Fruit fly (Drosophila melanogaster) whole organism, embryonic: Measurements from ENCODE around the gene CG6163.

ENCODE experiments used
- ATbp ChIP-seq: fragments of 200-800 bp; sonication (Bioruptor generic); optimal IDR thresholded peaks from 2 replicates; lab custom pipeline; 2017; ENCODE audit warnings: missing biosample characterization, mild to moderate bottlenecking, missing genetic modification characterization, missing genetic modification reagents
- Atf3 ChIP-seq: fragments of 200-800 bp; sonication (Bioruptor generic); optimal IDR thresholded peaks from 3 replicates; lab custom pipeline; 2016; ENCODE audit warnings: missing biosample characterization, missing genetic modification characterization
- Bdp1 ChIP-seq: fragments of 200-800 bp; sonication (Bioruptor generic); optimal IDR thresholded peaks from 3 replicates; lab custom pipeline; 2016; ENCODE audit warnings: missing biosample characterization, missing genetic modification characterization
- CG10267 ChIP-seq: fragments of 200-800 bp; sonication (Bioruptor generic); optimal IDR thresholded peaks from 2 replicates; lab custom pipeline; 2018; ENCODE audit warnings: missing biosample characterization, mild to moderate bottlenecking, missing genetic modification characterization, moderate library complexity
- CG10274 ChIP-seq: fragments of 200-800 bp; sonication (Bioruptor generic); optimal IDR thresholded peaks from 3 replicates; lab custom pipeline; 2017; ENCODE audit warnings: missing biosample characterization, mild to moderate bottlenecking, missing genetic modification characterization
- CG10321 ChIP-seq: fragments of 200-800 bp; sonication (Bioruptor generic); IDR thresholded peaks from 2 replicates; pipeline ENCODE4 v1.3.6; 2022; ENCODE audit warnings: missing biosample characterization, missing genetic modification characterization
- CG10979 ChIP-seq: fragments of 200-800 bp; sonication (Bioruptor generic); optimal IDR thresholded peaks from 2 replicates; lab custom pipeline; 2018; ENCODE audit warnings: missing biosample characterization, mild to moderate bottlenecking, missing genetic modification characterization, moderate library complexity
- CG12391 ChIP-seq: fragments of 200-800 bp; sonication (Bioruptor generic); optimal IDR thresholded peaks from 3 replicates; lab custom pipeline; 2018; ENCODE audit warnings: missing biosample characterization, mild to moderate bottlenecking, missing genetic modification characterization, moderate library complexity
- CG12769 ChIP-seq: fragments of 200-800 bp; sonication (Bioruptor generic); optimal IDR thresholded peaks from 2 replicates; lab custom pipeline; 2019; ENCODE audit warnings: missing biosample characterization, mild to moderate bottlenecking, missing genetic modification characterization, moderate library complexity
- CG13123 ChIP-seq: fragments of 200-800 bp; sonication (Bioruptor generic); optimal IDR thresholded peaks from 2 replicates; lab custom pipeline; 2016; ENCODE audit warnings: missing biosample characterization, missing genetic modification characterization
- CG14860 ChIP-seq: fragments of 200-800 bp; sonication (Bioruptor generic); IDR thresholded peaks from 3 replicates; pipeline ENCODE4 v1.3.6; 2022; ENCODE audit warnings: missing biosample characterization, missing genetic modification characterization; ENCODE audit not compliant: partially characterized antibody
- CG1603 ChIP-seq: fragments of 200-800 bp; sonication (Bioruptor generic); optimal IDR thresholded peaks from 2 replicates; lab custom pipeline; 2019; ENCODE audit warnings: missing biosample characterization, mild to moderate bottlenecking, missing genetic modification characterization, moderate library complexity
- CG18011 ChIP-seq: fragments of 200-800 bp; sonication (Bioruptor generic); optimal IDR thresholded peaks from 2 replicates; lab custom pipeline; 2017; ENCODE audit warnings: missing biosample characterization, missing genetic modification characterization, mild to moderate bottlenecking, moderate library complexity, missing genotype
- CG2875 ChIP-seq: fragments of 200-800 bp; sonication (Bioruptor generic); optimal IDR thresholded peaks from 2 replicates; lab custom pipeline; 2017; ENCODE audit warnings: missing biosample characterization, mild to moderate bottlenecking, missing genetic modification characterization, missing genetic modification reagents
- CG3065 ChIP-seq: fragments of 200-800 bp; sonication (Bioruptor generic); optimal IDR thresholded peaks from 2 replicates; lab custom pipeline; 2016; ENCODE audit warnings: missing biosample characterization, missing genetic modification characterization
- CG31365 ChIP-seq: fragments of 200-800 bp; sonication (Bioruptor generic); optimal IDR thresholded peaks from 2 replicates; lab custom pipeline; 2018; ENCODE audit warnings: missing biosample characterization, mild to moderate bottlenecking, missing genetic modification characterization
- CG33213 ChIP-seq: fragments of 200-800 bp; sonication (Bioruptor generic); optimal IDR thresholded peaks from 3 replicates; lab custom pipeline; 2016; ENCODE audit warnings: missing biosample characterization, missing genetic modification characterization
- CG4282 ChIP-seq: fragments of 200-800 bp; sonication (Bioruptor generic); optimal IDR thresholded peaks from 2 replicates; lab custom pipeline; 2016; ENCODE audit warnings: missing biosample characterization, missing genetic modification characterization
- CG4328 ChIP-seq: fragments of 200-800 bp; sonication (Bioruptor generic); optimal IDR thresholded peaks from 3 replicates; lab custom pipeline; 2017; ENCODE audit warnings: missing biosample characterization, missing genetic modification reagents, missing genetic modification characterization
- CG5180 ChIP-seq: fragments of 200-800 bp; sonication (Bioruptor generic); optimal IDR thresholded peaks from 3 replicates; lab custom pipeline; 2017; ENCODE audit warnings: missing biosample characterization, missing genetic modification characterization, mild to moderate bottlenecking, moderate library complexity, missing genetic modification reagents
- CG5245 ChIP-seq: fragments of 200-800 bp; sonication (Bioruptor generic); optimal IDR thresholded peaks from 3 replicates; lab custom pipeline; 2016; ENCODE audit warnings: missing biosample characterization, missing genetic modification characterization
- CG6654 ChIP-seq: fragments of 200-800 bp; sonication (Bioruptor generic); optimal IDR thresholded peaks from 2 replicates; lab custom pipeline; 2017; ENCODE audit warnings: missing biosample characterization, mild to moderate bottlenecking, missing genetic modification characterization
- CG6683 ChIP-seq: fragments of 200-800 bp; sonication (Bioruptor generic); optimal IDR thresholded peaks from 2 replicates; lab custom pipeline; 2017; ENCODE audit warnings: missing biosample characterization, mild to moderate bottlenecking, missing genetic modification characterization, missing genetic modification reagents
- CG7928 ChIP-seq: fragments of 200-800 bp; sonication (Bioruptor generic); optimal IDR thresholded peaks from 2 replicates; lab custom pipeline; 2017; ENCODE audit warnings: missing biosample characterization, mild to moderate bottlenecking, missing genetic modification characterization
- CG9215 ChIP-seq: fragments of 200-800 bp; sonication (Bioruptor generic); IDR thresholded peaks from 2 replicates; pipeline ENCODE4 v1.3.6; 2022; ENCODE audit warnings: missing biosample characterization, missing genetic modification characterization
- Chrac-16 ChIP-seq: fragments of 200-800 bp; sonication (Bioruptor generic); optimal IDR thresholded peaks from 3 replicates; lab custom pipeline; 2016; ENCODE audit warnings: missing biosample characterization, missing genetic modification characterization
- Dip2 ChIP-seq: fragments of 200-800 bp; sonication (Bioruptor generic); IDR thresholded peaks from 2 replicates; pipeline ENCODE4 v1.3.6; 2022; ENCODE audit warnings: missing biosample characterization, missing genetic modification characterization
- E2f1 ChIP-seq: fragments of 200-800 bp; sonication (Bioruptor generic); IDR thresholded peaks from 2 replicates; pipeline ENCODE4 v1.3.6; 2022; ENCODE audit warnings: missing biosample characterization, missing genetic modification characterization
- Eip74EF ChIP-seq, 2 experiments: fragments of 200-800 bp in 1 of 2; fragments of >200 bp in 1 of 2; sonication (Bioruptor generic) in 1 of 2; optimal IDR thresholded peaks; 2 replicates each; lab custom pipeline; 2017 to 2019; ENCODE audit warnings: missing biosample characterization in 2 of 2, missing genetic modification characterization in 2 of 2, mild to moderate bottlenecking in 1 of 2, moderate library complexity in 1 of 2
- Fer2 ChIP-seq: fragments of 200-800 bp; sonication (Bioruptor generic); optimal IDR thresholded peaks from 2 replicates; lab custom pipeline; 2018; ENCODE audit warnings: missing biosample characterization, mild to moderate bottlenecking, missing genetic modification characterization, moderate library complexity
- Gug ChIP-seq: fragments of 200-800 bp; sonication (Bioruptor generic); IDR thresholded peaks from 4 replicates; pipeline ENCODE4 v1.3.6; 2022; ENCODE audit warnings: missing biosample characterization, missing genetic modification characterization
- HHEX ChIP-seq: fragments of 200-800 bp; sonication (Bioruptor generic); optimal IDR thresholded peaks from 3 replicates; lab custom pipeline; 2017; ENCODE audit warnings: missing biosample characterization, mild to moderate bottlenecking, missing genetic modification characterization, missing genetic modification reagents
- Mad ChIP-seq: fragments of 200-800 bp; sonication (Bioruptor generic); optimal IDR thresholded peaks from 2 replicates; lab custom pipeline; 2016; ENCODE audit warnings: missing biosample characterization, missing genetic modification characterization
- PHDP ChIP-seq: fragments of 200-800 bp; sonication (Bioruptor generic); optimal IDR thresholded peaks from 3 replicates; lab custom pipeline; 2018; ENCODE audit warnings: missing biosample characterization, mild to moderate bottlenecking, missing genetic modification characterization, moderate library complexity
- Pdp1 ChIP-seq, 2 experiments: fragments of 200-800 bp; sonication (Bioruptor generic); optimal IDR thresholded peaks; 3 replicates each; lab custom pipeline; 2016; ENCODE audit warnings: missing biosample characterization in 2 of 2, missing genetic modification characterization in 2 of 2, mild to moderate bottlenecking in 1 of 2, moderate library complexity in 1 of 2
- bab2 ChIP-seq: fragments of 200-800 bp; sonication (Bioruptor generic); optimal IDR thresholded peaks from 2 replicates; lab custom pipeline; 2016; ENCODE audit warnings: missing biosample characterization, missing genetic modification characterization
- bcd ChIP-seq: fragments of 200-800 bp; sonication (Bioruptor generic); optimal IDR thresholded peaks from 2 replicates; lab custom pipeline; 2017; ENCODE audit warnings: missing biosample characterization, mild to moderate bottlenecking, missing genetic modification characterization
- corto ChIP-seq: fragments of 200-800 bp; sonication (Bioruptor generic); optimal IDR thresholded peaks from 2 replicates; lab custom pipeline; 2016; ENCODE audit warnings: missing biosample characterization, mild to moderate bottlenecking, missing genetic modification characterization, moderate library complexity
- ems ChIP-seq: fragments of 200-800 bp; sonication (Bioruptor generic); optimal IDR thresholded peaks from 3 replicates; lab custom pipeline; 2016; ENCODE audit warnings: missing biosample characterization, missing genetic modification characterization
- gem ChIP-seq: fragments of 200-800 bp; sonication (Bioruptor generic); optimal IDR thresholded peaks from 2 replicates; lab custom pipeline; 2019; ENCODE audit warnings: missing biosample characterization, mild to moderate bottlenecking, missing genetic modification characterization, moderate library complexity
- ham ChIP-seq: fragments of 200-800 bp; sonication (Bioruptor generic); IDR thresholded peaks from 2 replicates; pipeline ENCODE4 v1.3.6; 2022; ENCODE audit warnings: missing biosample characterization, missing genetic modification characterization
- jumu ChIP-seq: fragments of 200-800 bp; sonication (Bioruptor generic); optimal IDR thresholded peaks from 3 replicates; lab custom pipeline; 2016; ENCODE audit warnings: missing biosample characterization, missing genetic modification characterization
- pnt ChIP-seq: fragments of 200-800 bp; sonication (Bioruptor generic); optimal IDR thresholded peaks from 3 replicates; lab custom pipeline; 2016; ENCODE audit warnings: missing biosample characterization, missing genetic modification characterization
- pros ChIP-seq: fragments of 200-800 bp; sonication (Bioruptor generic); optimal IDR thresholded peaks from 3 replicates; lab custom pipeline; 2019; ENCODE audit warnings: missing biosample characterization, mild to moderate bottlenecking, missing genetic modification characterization, moderate library complexity
- slbo ChIP-seq: fragments of 200-800 bp; sonication (Bioruptor generic); IDR thresholded peaks from 2 replicates; pipeline ENCODE4 v1.3.6; 2022; ENCODE audit warnings: missing biosample characterization, missing genetic modification characterization
- tio ChIP-seq: fragments of 200-800 bp; sonication (Bioruptor generic); optimal IDR thresholded peaks from 2 replicates; lab custom pipeline; 2017; ENCODE audit warnings: missing biosample characterization, missing genetic modification characterization, inconsistent platforms
- usp ChIP-seq: fragments of >200 bp; optimal IDR thresholded peaks from 2 replicates; lab custom pipeline; 2017; ENCODE audit warnings: missing biosample characterization, missing genetic modification characterization
- yki ChIP-seq: fragments of >200 bp; optimal IDR thresholded peaks from 3 replicates; lab custom pipeline; 2018

Gene CG6163

DNA sequence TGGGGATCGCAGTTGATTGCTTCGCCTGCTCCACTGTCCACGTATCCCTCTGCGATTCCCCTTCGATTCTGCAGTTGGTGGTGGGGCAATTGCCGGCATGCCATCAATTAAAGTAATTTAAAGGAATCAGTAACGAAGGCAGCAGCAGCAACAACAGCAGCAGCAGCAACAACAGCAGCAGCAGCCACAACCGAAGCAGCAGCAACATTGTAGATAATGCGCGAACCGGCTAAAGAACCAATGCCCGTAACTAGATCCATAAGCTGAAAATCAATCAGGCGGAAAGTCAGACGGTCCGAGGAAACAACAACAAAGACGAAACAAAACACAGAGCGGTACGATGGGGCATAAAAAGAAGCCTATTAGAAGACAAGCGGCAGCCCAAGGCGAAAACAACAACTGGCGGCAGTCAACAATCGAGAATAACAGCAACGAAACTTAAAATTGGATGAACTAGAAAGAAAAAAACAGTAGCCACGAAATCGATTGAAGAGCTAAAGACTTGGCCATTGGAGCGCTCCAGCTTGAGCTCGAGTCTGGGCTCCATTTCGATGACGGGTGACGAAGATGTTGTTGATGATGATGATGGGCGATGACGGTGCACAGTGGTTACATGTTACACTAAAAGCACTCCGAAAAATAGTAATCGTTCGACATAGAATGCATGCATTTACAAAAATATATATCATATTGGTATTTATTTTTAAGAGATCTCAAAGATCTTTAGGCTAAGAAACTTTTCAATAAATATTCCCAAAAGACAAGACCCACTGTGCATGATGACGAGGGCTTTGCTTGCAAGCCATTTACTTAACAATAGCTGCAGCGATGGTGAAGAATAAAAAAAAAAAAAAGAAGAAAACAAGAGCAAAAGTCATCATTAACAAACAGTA is 40.9 kb upstream of the CG6163 start (continued):
- TF ChIP-seq Fer2 (tag; lab: Kevin White, UChicago), result peak; percentile 88
- peak; percentile 60; the same call in 1 of the 2 replicates for TF ChIP-seq Dip2 (GFP tag; lab: Robert Waterston, UW)
- TF ChIP-seq CG9215 (GFP tag; lab: Robert Waterston, UW), result peak; percentile 74
- TF ChIP-seq slbo, result peak; percentile 91
- TF ChIP-seq gem, result peak; percentile 96
- peak; percentile 57; the same call in 2 of the 3 replicates for TF ChIP-seq CG14860 (GFP tag; lab: Robert Waterston, UW)
- TF ChIP-seq HHEX (GFP tag; lab: Kevin White, UChicago), result peak; percentile 91
- TF ChIP-seq corto (GFP tag; lab: Kevin White, UChicago), result peak; percentile 76
- TF ChIP-seq usp, result no peak
- TF ChIP-seq CG6683 (GFP tag; lab: Kevin White, UChicago), result peak; percentile 77
- peak; percentile 82; the same call in 3 of the 4 replicates for TF ChIP-seq Gug (GFP tag; lab: Robert Waterston, UW)
- peak; percentile 95 for TF ChIP-seq Chrac-16
- peak; percentile 90 for TF ChIP-seq pnt
- peak; percentile 83 for TF ChIP-seq ems (GFP tag; lab: Kevin White, UChicago)
- TF ChIP-seq CG10274 (GFP tag; lab: Kevin White, UChicago), result peak; percentile 74
- TF ChIP-seq CG10979 (tag; lab: Kevin White, UChicago), result peak; percentile 95
- peak; percentile 75 for TF ChIP-seq CG31365 (tag; lab: Kevin White, UChicago)
- peak; percentile 56; the same call in 1 of the 2 replicates for TF ChIP-seq ham (GFP tag; lab: Robert Waterston, UW)
- TF ChIP-seq CG2875 (GFP tag; lab: Kevin White, UChicago), result peak; percentile 94
- peak; percentile 94 for TF ChIP-seq CG4282
- peak; percentile 88 for TF ChIP-seq Mad (GFP tag; lab: Kevin White, UChicago)
- TF ChIP-seq CG13123, result peak; percentile 91
- peak; percentile 94 for TF ChIP-seq ATbp
- peak; percentile 79 for TF ChIP-seq CG18011 (GFP tag; lab: Kevin White, UChicago)
- TF ChIP-seq E2f1, result peak; percentile 95
- TF ChIP-seq CG5180 (GFP tag; lab: Kevin White, UChicago), result peak; percentile 79
- TF ChIP-seq Pdp1 (GFP tag; optimal IDR thresholded peaks at IDR 0.05; lab: Kevin White, UChicago), result peak; percentile 94 to 95
- TF ChIP-seq Eip74EF (GFP tag; optimal IDR thresholded peaks at IDR 0.05; lab: Kevin White, UChicago), result peak in 1 of 2 experiments; percentile 90
- peak; percentile 78 for TF ChIP-seq CG4328
- TF ChIP-seq CG33213 (GFP tag; lab: Kevin White, UChicago), result peak; percentile 77
- TF ChIP-seq CG10321 (GFP tag; lab: Robert Waterston, UW), result peak; percentile 75
- peak; percentile 26 for TF ChIP-seq CG7928
- peak; percentile 95 for TF ChIP-seq PHDP (tag; lab: Kevin White, UChicago)
- peak; percentile 90 for TF ChIP-seq Bdp1 (GFP tag; lab: Kevin White, UChicago)
- peak; percentile 14 for TF ChIP-seq pros
- TF ChIP-seq CG6654 (GFP tag; lab: Kevin White, UChicago), result peak; percentile 71
- TF ChIP-seq CG1603 (tag; lab: Kevin White, UChicago), result peak; percentile 96
- TF ChIP-seq CG12769 (tag; lab: Kevin White, UChicago), result peak; percentile 92
- peak; percentile 87 for TF ChIP-seq jumu (GFP tag; lab: Kevin White, UChicago)
- no peak for TF ChIP-seq yki (lab: Kevin White, UChicago)
- TF ChIP-seq CG3065 (GFP tag; lab: Kevin White, UChicago), result peak; percentile 92
- TF ChIP-seq CG5245 (GFP tag; lab: Kevin White, UChicago), result peak; percentile 92
- TF ChIP-seq CG10267, result peak; percentile 91
- peak; percentile 68 for TF ChIP-seq bab2
- TF ChIP-seq CG12391, result peak; percentile 97
- peak; percentile 93 for TF ChIP-seq Atf3 (GFP tag; lab: Kevin White, UChicago)
- TF ChIP-seq bcd (GFP tag; lab: Kevin White, UChicago), result peak; percentile 90
- TF ChIP-seq tio (GFP tag; lab: Kevin White, UChicago), result peak; percentile 93
